Worm (Caenorhabditis elegans) whole organism, mixed stage, embryonic: ENCODE measurements around the gene M04B2.4.

Experiments used
- ceh-39 ChIP-seq: fragments of 150-350 bp; optimal IDR thresholded peaks from 2 replicates; lab custom pipeline; 2014; ENCODE audit warnings: missing biosample characterization, missing genetic modification characterization
- ces-1 ChIP-seq: fragments of 150-350 bp; optimal IDR thresholded peaks from 2 replicates; lab custom pipeline; 2014; ENCODE audit warnings: missing biosample characterization, missing genetic modification reagents, missing genetic modification characterization
- elt-3 ChIP-seq: fragments of 150-350 bp; optimal IDR thresholded peaks from 2 replicates; lab custom pipeline; 2014; ENCODE audit warnings: missing biosample characterization, missing genetic modification characterization
- lin-13 ChIP-seq: fragments of 150-350 bp; optimal IDR thresholded peaks from 2 replicates; lab custom pipeline; 2014; ENCODE audit warnings: missing biosample characterization, missing genetic modification characterization
- lin-32 ChIP-seq: fragments of 200-800 bp; sonication (Bioruptor generic); optimal IDR thresholded peaks from 2 replicates; lab custom pipeline; 2018; ENCODE audit warnings: mild to moderate bottlenecking, missing genetic modification characterization, missing compliant biosample characterization
- lsy-2 ChIP-seq: fragments of 150-350 bp; optimal IDR thresholded peaks from 2 replicates; lab custom pipeline; 2014; ENCODE audit warnings: missing biosample characterization, missing genetic modification characterization
- nhr-28 ChIP-seq: fragments of 150-350 bp; optimal IDR thresholded peaks from 2 replicates; lab custom pipeline; 2014; ENCODE audit warnings: missing biosample characterization, missing genetic modification characterization
- pha-4 ChIP-seq: fragments of 150-350 bp; optimal IDR thresholded peaks from 2 replicates; lab custom pipeline; 2018; ENCODE audit warnings: missing biosample characterization, missing genetic modification reagents, missing genetic modification characterization
- snpc-4 ChIP-seq: fragments of 150-350 bp; optimal IDR thresholded peaks from 2 replicates; lab custom pipeline; 2014; ENCODE audit warnings: missing biosample characterization, missing genetic modification characterization
- unc-39 ChIP-seq: fragments of 150-350 bp; optimal IDR thresholded peaks from 2 replicates; lab custom pipeline; 2014; ENCODE audit warnings: missing biosample characterization, missing genetic modification characterization
- ztf-11 ChIP-seq: fragments of 150-350 bp; optimal IDR thresholded peaks from 2 replicates; lab custom pipeline; 2014; ENCODE audit warnings: missing biosample characterization, missing genetic modification characterization

DNA sequence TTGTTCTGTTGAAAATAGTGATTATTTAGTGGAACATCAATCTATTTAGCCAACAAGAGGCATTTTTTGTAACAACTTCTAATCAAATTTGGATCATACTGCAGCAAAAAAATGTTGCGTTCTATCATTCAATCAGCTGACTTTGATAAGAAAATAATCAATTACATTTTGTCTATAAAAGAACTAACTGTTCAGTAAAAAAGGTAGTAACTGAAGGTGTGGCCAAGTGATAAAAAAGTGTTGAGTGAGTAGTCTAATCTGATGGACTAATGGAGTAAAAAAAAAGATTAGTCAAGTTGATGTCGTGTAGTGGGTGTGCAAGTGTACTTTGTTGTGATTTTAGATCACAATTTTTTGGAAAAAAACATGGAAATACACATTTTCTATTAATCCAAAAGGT lies 28.5 kb downstream of the M04B2.4 start:
- TF ChIP-seq lin-32 (GFP tag; lab: Kevin White, UChicago) (no peak), pha-4 (tag; lab: Kevin White, UChicago) (no peak), nhr-28 (tag; lab: Kevin White, UChicago) (no peak), ceh-39 (tag; lab: Kevin White, UChicago) (no peak), unc-39 (tag; lab: Kevin White, UChicago) (no peak), lsy-2 (no peak), lin-13 (no peak), elt-3 (tag; lab: Kevin White, UChicago) (no peak), ztf-11 (tag; lab: Kevin White, UChicago) (no peak), snpc-4 (tag; lab: Kevin White, UChicago) (no peak), ces-1 (no peak)
